Worm (Caenorhabditis elegans) whole organism, midembryonic: ENCODE data around the gene lem-2.

Source experiments
- cog-1 ChIP-seq: sonication (generic microtip); optimal IDR thresholded peaks from 2 replicates; lab custom pipeline; 2016; ENCODE audit warnings: missing genetic modification characterization, missing compliant biosample characterization
- flt-1 ChIP-seq: fragments of 200-800 bp; sonication (Bioruptor generic); IDR thresholded peaks from 2 replicates; pipeline ENCODE4 v1.3.6; 2022; ENCODE audit warnings: missing genetic modification characterization, missing compliant biosample characterization
- klf-2 ChIP-seq: fragments of 200-800 bp; sonication (Bioruptor generic); conservative IDR thresholded peaks from 2 replicates; pipeline ENCODE4 v1.3.6; 2022; ENCODE audit warnings: missing genetic modification reagents, missing genetic modification characterization, missing compliant biosample characterization
- med-1 ChIP-seq: sonication (generic microtip); optimal IDR thresholded peaks from 2 replicates; lab custom pipeline; 2017; ENCODE audit warnings: missing genetic modification characterization, mild to moderate bottlenecking, missing compliant biosample characterization, antibody characterized with exemption, missing genetic modification reagents; ENCODE audit not compliant: insufficient read depth
- ref-1 ChIP-seq: fragments of 200-800 bp; sonication (Bioruptor generic); conservative IDR thresholded peaks from 2 replicates; pipeline ENCODE4 v1.3.6; 2022; ENCODE audit warnings: missing genetic modification reagents, missing genetic modification characterization, missing compliant biosample characterization
- tab-1 ChIP-seq: fragments of 200-800 bp; sonication (Bioruptor generic); IDR thresholded peaks from 2 replicates; pipeline ENCODE4 v1.3.6; 2022; ENCODE audit warnings: missing genetic modification characterization, missing compliant biosample characterization
- ztf-23 ChIP-seq: fragments of 200-800 bp; sonication (Bioruptor generic); IDR thresholded peaks from 2 replicates; pipeline ENCODE4 v1.3.6; 2022; ENCODE audit warnings: missing genetic modification reagents, missing genetic modification characterization, missing compliant biosample characterization
- ztf-29 ChIP-seq: fragments of 200-800 bp; sonication (Bioruptor generic); IDR thresholded peaks from 2 replicates; pipeline ENCODE4 v1.3.6; 2022; ENCODE audit warnings: missing genetic modification reagents, missing genetic modification characterization, missing compliant biosample characterization

- TF ChIP-seq ref-1 (GFP tag; lab: Robert Waterston, UW), result no peak
- TF ChIP-seq klf-2, result no peak
- no peak for TF ChIP-seq cog-1 (tag; lab: Kevin White, UChicago)
- TF ChIP-seq flt-1 (GFP tag; lab: Robert Waterston, UW), result no peak
- no peak for TF ChIP-seq tab-1
- TF ChIP-seq med-1, result no peak
- no peak for TF ChIP-seq ztf-23
- TF ChIP-seq ztf-29 (GFP tag; lab: Robert Waterston, UW), result no peak
Observed at ce11 chrII:14040204-14040842, 22.9 kb upstream of the lem-2 start.
